Fruit fly (Drosophila melanogaster): Measurements from ENCODE around the gene Nepl11.

- TF ChIP-seq ey (GFP tag; optimal IDR thresholded peaks at IDR 0.05) (no peak), pan (optimal IDR thresholded peaks at IDR 0.05) (no peak), GATAd (GFP tag; optimal IDR thresholded peaks at IDR 0.05) (no peak), CG9705 (GFP tag; optimal IDR thresholded peaks at IDR 0.05) (no peak), h (GFP tag; optimal IDR thresholded peaks at IDR 0.05) (no peak), tai (GFP tag; optimal IDR thresholded peaks at IDR 0.05) (no peak)
Measured at dm6 chr3R:4334798-4335197, 40.2 kb upstream of the Nepl11 start, which contains the start of gene CG14645.

Measured in whole organism, wandering third instar larva.